Fruit fly (Drosophila melanogaster) whole organism, embryonic: Measurements from ENCODE around the gene CG17202.
A peak's percentile ranks its signal among the peaks of the same experiment; 100 is the strongest.

ENCODE experiments used
- Atf6 ChIP-seq: fragments of 200-800 bp; sonication (Bioruptor generic); IDR thresholded peaks from 2 replicates; pipeline ENCODE4 v1.3.6; 2022; ENCODE audit warnings: missing biosample characterization, missing genetic modification characterization
- BEAF-32 ChIP-seq: fragments of 200-800 bp; sonication (Bioruptor generic); optimal IDR thresholded peaks from 3 replicates; lab custom pipeline; 2017; ENCODE audit warnings: missing biosample characterization, missing genetic modification characterization, mild to moderate bottlenecking, moderate library complexity, missing genetic modification reagents
- C15 ChIP-seq: fragments of 200-800 bp; sonication (Bioruptor generic); IDR thresholded peaks from 3 replicates; pipeline ENCODE4 v1.3.6; 2022; ENCODE audit warnings: missing biosample characterization, missing genetic modification characterization
- CG10274 ChIP-seq: fragments of 200-800 bp; sonication (Bioruptor generic); optimal IDR thresholded peaks from 3 replicates; lab custom pipeline; 2017; ENCODE audit warnings: missing biosample characterization, mild to moderate bottlenecking, missing genetic modification characterization
- CG12299 ChIP-seq: fragments of 200-800 bp; sonication (Bioruptor generic); optimal IDR thresholded peaks from 2 replicates; lab custom pipeline; 2018; ENCODE audit warnings: missing biosample characterization, mild to moderate bottlenecking, missing genetic modification characterization
- CG14710 ChIP-seq: fragments of 200-800 bp; sonication (Bioruptor generic); optimal IDR thresholded peaks from 3 replicates; lab custom pipeline; 2019; ENCODE audit warnings: missing biosample characterization, mild to moderate bottlenecking, missing genetic modification characterization, moderate library complexity
- CG16815 ChIP-seq: fragments of 200-800 bp; sonication (Bioruptor generic); optimal IDR thresholded peaks from 3 replicates; lab custom pipeline; 2017; ENCODE audit warnings: missing biosample characterization, mild to moderate bottlenecking, missing genetic modification characterization
- CG17361 ChIP-seq: fragments of 200-800 bp; sonication (Bioruptor generic); IDR thresholded peaks from 3 replicates; pipeline ENCODE4 v1.3.6; 2022; ENCODE audit warnings: missing biosample characterization, missing genetic modification characterization
- CG2678 ChIP-seq: fragments of 200-800 bp; sonication (Bioruptor generic); optimal IDR thresholded peaks from 3 replicates; lab custom pipeline; 2019; ENCODE audit warnings: missing biosample characterization, mild to moderate bottlenecking, missing genetic modification characterization, moderate library complexity
- CG30431 ChIP-seq: fragments of 200-800 bp; sonication (Bioruptor generic); optimal IDR thresholded peaks from 2 replicates; lab custom pipeline; 2017; ENCODE audit warnings: missing biosample characterization, missing genetic modification characterization
- CG3726 ChIP-seq: fragments of 200-800 bp; sonication (Bioruptor generic); IDR thresholded peaks from 3 replicates; pipeline ENCODE4, ENCODE4 v1.3.6; 2022; ENCODE audit warnings: missing biosample characterization, missing genetic modification characterization
- CG4360 ChIP-seq: fragments of 200-800 bp; sonication (Bioruptor generic); IDR thresholded peaks from 2 replicates; pipeline ENCODE4 v1.3.6; 2022; ENCODE audit warnings: missing biosample characterization, missing genetic modification characterization
- CG4404 ChIP-seq: fragments of 200-800 bp; sonication (Bioruptor generic); IDR thresholded peaks from 2 replicates; pipeline ENCODE4 v1.3.6; 2022; ENCODE audit warnings: missing biosample characterization, missing genetic modification characterization
- CG5245 ChIP-seq: fragments of 200-800 bp; sonication (Bioruptor generic); optimal IDR thresholded peaks from 3 replicates; lab custom pipeline; 2016; ENCODE audit warnings: missing biosample characterization, missing genetic modification characterization
- CG6272 ChIP-seq: fragments of 200-800 bp; sonication (Bioruptor generic); IDR thresholded peaks from 2 replicates; pipeline ENCODE4 v1.3.6; 2022; ENCODE audit warnings: missing biosample characterization, missing genetic modification characterization
- CG6683 ChIP-seq: fragments of 200-800 bp; sonication (Bioruptor generic); optimal IDR thresholded peaks from 2 replicates; lab custom pipeline; 2017; ENCODE audit warnings: missing biosample characterization, mild to moderate bottlenecking, missing genetic modification characterization, missing genetic modification reagents
- CG7928 ChIP-seq: fragments of 200-800 bp; sonication (Bioruptor generic); optimal IDR thresholded peaks from 2 replicates; lab custom pipeline; 2017; ENCODE audit warnings: missing biosample characterization, mild to moderate bottlenecking, missing genetic modification characterization
- CG7987 ChIP-seq: fragments of 200-800 bp; sonication (Bioruptor generic); optimal IDR thresholded peaks from 2 replicates; lab custom pipeline; 2018; ENCODE audit warnings: missing biosample characterization, mild to moderate bottlenecking, missing genetic modification characterization, moderate library complexity
- CG8089 ChIP-seq: fragments of 200-800 bp; sonication (Bioruptor generic); optimal IDR thresholded peaks from 3 replicates; lab custom pipeline; 2016; ENCODE audit warnings: missing biosample characterization, missing genetic modification characterization
- CG8924 ChIP-seq: fragments of 200-800 bp; optimal IDR thresholded peaks from 3 replicates; lab custom pipeline; 2019; ENCODE audit warnings: missing biosample characterization, mild to moderate bottlenecking, missing genetic modification characterization, moderate library complexity
- CG9437 ChIP-seq: fragments of 200-800 bp; sonication (Bioruptor generic); optimal IDR thresholded peaks from 2 replicates; lab custom pipeline; 2018; ENCODE audit warnings: missing biosample characterization, mild to moderate bottlenecking, missing genetic modification characterization
- D ChIP-seq, 2 experiments: fragments of 200-800 bp in 1 of 2; fragments of >200 bp in 1 of 2; sonication (Bioruptor generic) in 1 of 2; optimal IDR thresholded peaks; 2 replicates in 1 of 2; 3 replicates in 1 of 2; lab custom pipeline; 2017; ENCODE audit warnings: mild to moderate bottlenecking in 1 of 2, missing biosample characterization in 1 of 2, missing genetic modification characterization in 1 of 2, missing genetic modification reagents in 1 of 2
- D19B ChIP-seq: fragments of 200-800 bp; sonication (Bioruptor generic); optimal IDR thresholded peaks from 2 replicates; lab custom pipeline; 2017; ENCODE audit warnings: missing biosample characterization, mild to moderate bottlenecking, missing genetic modification characterization
- Dfd ChIP-seq, 2 experiments: fragments of >200 bp; optimal IDR thresholded peaks; 2 replicates each; lab custom pipeline; 2017; ENCODE audit warnings: missing biosample characterization in 2 of 2, missing genetic modification characterization in 2 of 2
- Doc2 ChIP-seq: fragments of 200-800 bp; sonication (Bioruptor generic); IDR thresholded peaks from 2 replicates; pipeline ENCODE4 v1.3.6; 2022; ENCODE audit warnings: missing biosample characterization, missing genetic modification characterization
- Gug ChIP-seq: fragments of 200-800 bp; sonication (Bioruptor generic); IDR thresholded peaks from 4 replicates; pipeline ENCODE4 v1.3.6; 2022; ENCODE audit warnings: missing biosample characterization, missing genetic modification characterization
- H15 ChIP-seq: fragments of 200-800 bp; sonication (Bioruptor generic); IDR thresholded peaks from 3 replicates; pipeline ENCODE4 v1.3.6; 2022; ENCODE audit warnings: missing biosample characterization, missing genetic modification characterization
- Hsf ChIP-seq: fragments of 200-800 bp; sonication (Bioruptor generic); optimal IDR thresholded peaks from 3 replicates; lab custom pipeline; 2016; ENCODE audit warnings: missing biosample characterization, missing genetic modification characterization
- Mad ChIP-seq: fragments of 200-800 bp; sonication (Bioruptor generic); optimal IDR thresholded peaks from 2 replicates; lab custom pipeline; 2016; ENCODE audit warnings: missing biosample characterization, missing genetic modification characterization
- Med ChIP-seq: fragments of 200-800 bp; sonication (Bioruptor generic); peaks from one replicate; lab custom pipeline; 2016; ENCODE audit warnings: missing biosample characterization, missing genetic modification characterization, mild to moderate bottlenecking, inconsistent platforms, moderate library complexity
- Mrtf ChIP-seq: fragments of 200-800 bp; sonication (Bioruptor generic); IDR thresholded peaks from 3 replicates; pipeline ENCODE4 v1.3.6; 2022; ENCODE audit warnings: missing biosample characterization, missing genetic modification characterization
- NC2β ChIP-seq: fragments of 200-800 bp; sonication (Bioruptor generic); optimal IDR thresholded peaks from 2 replicates; lab custom pipeline; 2016; ENCODE audit warnings: missing biosample characterization, missing genetic modification characterization
- Rx ChIP-seq: fragments of 200-800 bp; sonication (Bioruptor generic); IDR thresholded peaks from 2 replicates; pipeline ENCODE4 v1.3.6; 2022; ENCODE audit warnings: missing biosample characterization, missing genetic modification characterization
- Scr ChIP-seq: fragments of 200-800 bp; sonication (Bioruptor generic); IDR thresholded peaks from 2 replicates; pipeline ENCODE4 v1.3.6; 2022; ENCODE audit warnings: missing biosample characterization, missing genetic modification characterization; ENCODE audit not compliant: partially characterized antibody
- Xrp1 ChIP-seq: fragments of 200-800 bp; sonication (Bioruptor generic); IDR thresholded peaks from 2 replicates; pipeline ENCODE4 v1.3.6; 2022; ENCODE audit warnings: missing biosample characterization, missing genetic modification characterization
- aop ChIP-seq: fragments of 200-800 bp; sonication (Bioruptor generic); IDR thresholded peaks from 2 replicates; pipeline ENCODE4 v1.3.6; 2022; ENCODE audit warnings: missing biosample characterization, missing genetic modification characterization
- chinmo ChIP-seq: fragments of 200-800 bp; sonication (Bioruptor generic); IDR thresholded peaks from 4 replicates; pipeline ENCODE4 v1.3.6; 2022; ENCODE audit warnings: missing biosample characterization, missing genetic modification characterization; ENCODE audit not compliant: partially characterized antibody
- danr ChIP-seq: fragments of 200-800 bp; sonication (Bioruptor generic); IDR thresholded peaks from 2 replicates; pipeline ENCODE4 v1.3.6; 2022; ENCODE audit warnings: missing biosample characterization, missing genetic modification characterization
- dm ChIP-seq: fragments of 200-800 bp; sonication (Bioruptor generic); optimal IDR thresholded peaks from 3 replicates; lab custom pipeline; 2016; ENCODE audit warnings: missing biosample characterization, missing genetic modification characterization
- exex ChIP-seq: fragments of 200-800 bp; sonication (Bioruptor generic); optimal IDR thresholded peaks from 4 replicates; lab custom pipeline; 2018; ENCODE audit warnings: missing biosample characterization, mild to moderate bottlenecking, missing genetic modification characterization, moderate library complexity
- fd102C ChIP-seq: fragments of 200-800 bp; sonication (Bioruptor generic); optimal IDR thresholded peaks from 2 replicates; lab custom pipeline; 2018; ENCODE audit warnings: missing biosample characterization, mild to moderate bottlenecking, missing genetic modification characterization, moderate library complexity
- jumu ChIP-seq: fragments of 200-800 bp; sonication (Bioruptor generic); optimal IDR thresholded peaks from 3 replicates; lab custom pipeline; 2016; ENCODE audit warnings: missing biosample characterization, missing genetic modification characterization
- nmo ChIP-seq: fragments of 200-800 bp; sonication (Bioruptor generic); optimal IDR thresholded peaks from 2 replicates; lab custom pipeline; 2018; ENCODE audit warnings: missing biosample characterization, mild to moderate bottlenecking, missing genetic modification characterization, moderate library complexity
- odd ChIP-seq: fragments of 200-800 bp; sonication (Bioruptor generic); optimal IDR thresholded peaks from 2 replicates; lab custom pipeline; 2017; ENCODE audit warnings: missing biosample characterization, mild to moderate bottlenecking, missing genetic modification characterization
- pita ChIP-seq: fragments of 200-800 bp; sonication (Bioruptor generic); optimal IDR thresholded peaks from 2 replicates; lab custom pipeline; 2017; ENCODE audit warnings: missing biosample characterization, mild to moderate bottlenecking, missing genetic modification characterization
- sisA ChIP-seq: fragments of 200-800 bp; sonication (Bioruptor generic); IDR thresholded peaks from 2 replicates; pipeline ENCODE4 v1.3.6; 2022; ENCODE audit warnings: missing biosample characterization, missing genetic modification characterization
- slp2 ChIP-seq: fragments of 200-800 bp; sonication (Bioruptor generic); optimal IDR thresholded peaks from 2 replicates; lab custom pipeline; 2016; ENCODE audit warnings: missing biosample characterization, missing genetic modification characterization
- tap ChIP-seq: fragments of 200-800 bp; optimal IDR thresholded peaks from 3 replicates; lab custom pipeline; 2019; ENCODE audit warnings: missing biosample characterization, mild to moderate bottlenecking, missing genetic modification characterization, moderate library complexity
- tna ChIP-seq: fragments of 200-800 bp; sonication (Bioruptor generic); IDR thresholded peaks from 2 replicates; pipeline ENCODE4 v1.3.6; 2022; ENCODE audit warnings: missing biosample characterization, missing genetic modification characterization; ENCODE audit not compliant: partially characterized antibody
- tx ChIP-seq: fragments of 200-800 bp; sonication (Bioruptor generic); optimal IDR thresholded peaks from 2 replicates; lab custom pipeline; 2016; ENCODE audit warnings: missing biosample characterization, missing genetic modification characterization
- vvl ChIP-seq: fragments of 200-800 bp; sonication (Bioruptor generic); IDR thresholded peaks from 2 replicates; pipeline ENCODE4 v1.3.6; 2022; ENCODE audit warnings: missing biosample characterization, missing genetic modification characterization
- zen ChIP-seq: fragments of 200-800 bp; sonication (Bioruptor generic); optimal IDR thresholded peaks from 3 replicates; lab custom pipeline; 2018; ENCODE audit warnings: missing biosample characterization, mild to moderate bottlenecking, missing genetic modification characterization, moderate library complexity

CG17202 gene

dm6 chr3R:12433764-12434163 lies 11.2 kb downstream of the CG17202 start, which contains the start of the genes Aos1 and Srlp (continued):
- TF ChIP-seq Hsf (GFP tag; lab: Kevin White, UChicago) (no peak), CG5245 (GFP tag; lab: Kevin White, UChicago) (peak; percentile 63), Xrp1 (GFP tag; lab: Robert Waterston, UW) (peak; percentile 31; the same call in 1 of the 2 replicates), Rx (GFP tag; lab: Robert Waterston, UW) (no peak), NC2β (GFP tag; lab: Kevin White, UChicago) (no peak), CG2678 (tag; lab: Kevin White, UChicago) (no peak), odd (no peak), CG3726 (no peak), CG6683 (GFP tag; lab: Kevin White, UChicago) (peak; percentile 3), CG9437 (GFP tag; lab: Kevin White, UChicago) (peak; percentile 51), CG8089 (no peak), chinmo (0 out of 4 replicates have a peak, but pooled peaks have one; percentile 38), tna (no peak), slp2 (GFP tag; lab: Kevin White, UChicago) (no peak), jumu (no peak), CG8924 (tag; lab: Kevin White, UChicago) (peak; percentile 75), tx (GFP tag; lab: Kevin White, UChicago) (no peak), CG7987 (GFP tag; lab: Kevin White, UChicago) (no peak), exex (tag; lab: Kevin White, UChicago) (no peak), BEAF-32 (GFP tag; lab: Kevin White, UChicago) (peak; percentile 61), CG4360 (GFP tag; lab: Robert Waterston, UW) (no peak), Doc2 (no peak), tap (no peak), Mrtf (GFP tag; lab: Robert Waterston, UW) (no peak), CG4404 (GFP tag; lab: Robert Waterston, UW) (no peak), CG17361 (GFP tag; lab: Robert Waterston, UW) (peak; percentile 77), Dfd (GFP tag; optimal IDR thresholded peaks at IDR 0.05; lab: Kevin White, UChicago) (no peak), C15 (GFP tag; lab: Robert Waterston, UW) (no peak), CG6272 (GFP tag; lab: Robert Waterston, UW) (no peak), Scr (GFP tag; lab: Robert Waterston, UW) (peak; percentile 50; the same call in 1 of the 2 replicates), CG12299 (tag; lab: Kevin White, UChicago) (peak; percentile 20), Gug (peak; percentile 1; the same call in 1 of the 4 replicates), CG16815 (no peak), H15 (GFP tag; lab: Robert Waterston, UW) (no peak), zen (tag; lab: Kevin White, UChicago) (peak; percentile 63), Med (GFP tag; lab: Kevin White, UChicago) (peak; percentile 52), aop (no peak), CG14710 (tag; lab: Kevin White, UChicago) (peak; percentile 86), Atf6 (GFP tag; lab: Robert Waterston, UW) (no peak), CG30431 (no peak), D (optimal IDR thresholded peaks at IDR 0.05; lab: Kevin White, UChicago) (no peak), D (GFP tag; optimal IDR thresholded peaks at IDR 0.05; lab: Kevin White, UChicago) (no peak), vvl (GFP tag; lab: Robert Waterston, UW) (no peak), fd102C (GFP tag; lab: Kevin White, UChicago) (no peak), D19B (GFP tag; lab: Kevin White, UChicago) (no peak), CG7928 (GFP tag; lab: Kevin White, UChicago) (no peak), sisA (GFP tag; lab: Robert Waterston, UW) (no peak), dm (no peak), CG10274 (no peak), danr (no peak), pita (GFP tag; lab: Kevin White, UChicago) (no peak), Mad (GFP tag; lab: Kevin White, UChicago) (no peak), nmo (GFP tag; lab: Kevin White, UChicago) (peak; percentile 77)
